Worm (Caenorhabditis elegans): Measurements from ENCODE around the gene K11D12.13.

The K11D12.13 gene

DNA sequence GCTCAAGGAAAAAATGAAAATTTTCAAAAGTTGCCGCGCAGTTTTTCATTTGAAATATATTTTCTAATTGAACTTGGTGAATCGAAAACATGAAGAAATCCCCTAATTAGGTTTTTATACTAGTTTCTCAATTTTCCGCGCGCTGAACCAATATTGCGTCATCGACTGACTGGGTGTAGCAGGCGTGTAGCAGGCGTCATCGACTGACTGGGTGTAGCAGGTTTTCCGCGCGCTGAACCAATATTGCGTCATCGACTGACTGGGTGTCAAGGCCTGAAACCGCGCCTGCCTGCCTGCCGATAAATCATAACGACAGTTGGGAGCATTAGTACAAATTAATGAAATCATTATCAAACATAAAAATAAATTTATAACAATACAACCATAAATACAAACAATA, 9.8 kb upstream of the K11D12.13 start:
- TF ChIP-seq ets-4 (tag; optimal IDR thresholded peaks at IDR 0.05) (no peak), elt-2 (tag; optimal IDR thresholded peaks at IDR 0.05) (peak; percentile 7)

DNA sequence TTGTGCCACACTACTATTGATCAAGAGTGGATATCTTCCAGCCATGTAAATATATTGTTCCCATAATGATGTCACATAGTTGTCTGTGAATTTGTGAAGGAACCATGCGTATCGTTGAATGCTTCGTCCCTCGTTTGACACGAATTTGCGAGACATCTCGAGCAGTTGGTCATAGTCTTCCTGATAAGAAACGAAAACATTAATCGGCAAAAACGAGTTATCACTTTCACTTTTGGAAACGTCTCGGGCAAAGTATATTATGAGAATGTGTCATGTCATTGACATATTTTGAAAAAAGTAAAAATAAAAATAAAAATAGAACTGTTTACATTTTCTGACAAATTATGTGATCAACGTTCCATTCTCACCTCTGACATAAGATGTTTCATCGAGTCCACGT, 6.8 kb upstream of the K11D12.13 start:
- no peak for TF ChIP-seq ama-1 (optimal IDR thresholded peaks at IDR 0.05)
- TF ChIP-seq elt-2 (tag; optimal IDR thresholded peaks at IDR 0.05): peak; percentile 18

DNA sequence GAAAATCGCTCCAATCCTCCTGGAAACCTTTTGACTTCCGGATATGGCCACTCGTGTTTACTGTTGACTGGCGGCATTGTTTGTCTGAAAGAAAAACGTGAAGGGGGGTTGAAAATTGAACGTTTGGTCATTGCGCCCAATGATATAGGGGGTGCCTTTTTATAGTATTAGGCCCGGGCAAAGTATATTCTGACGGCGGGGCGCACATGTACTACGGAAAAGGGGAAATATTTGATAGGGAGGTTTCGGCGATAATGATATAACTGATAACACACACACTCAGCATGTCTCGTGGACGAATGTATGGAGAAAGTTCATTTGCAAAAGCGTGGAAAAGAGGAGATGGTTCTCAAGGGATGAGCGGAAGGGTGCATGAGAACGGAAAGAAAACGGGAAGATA, 5.6 kb upstream of the K11D12.13 start, which contains the start of gene cpt-4:
Gene cpt-4 (minus strand): TSS at position 84 of the 400 bp plus-strand sequence.
- TF ChIP-seq fkh-6 (tag; optimal IDR thresholded peaks at IDR 0.05) (no peak), nfya-1 (tag; optimal IDR thresholded peaks at IDR 0.05) (no peak), tbx-7 (tag; optimal IDR thresholded peaks at IDR 0.05) (no peak), pag-3 (tag; optimal IDR thresholded peaks at IDR 0.05; ENCODE audit: borderline replicate concordance) (no peak), elt-2 (tag; optimal IDR thresholded peaks at IDR 0.05) (peak; percentile 89)

DNA sequence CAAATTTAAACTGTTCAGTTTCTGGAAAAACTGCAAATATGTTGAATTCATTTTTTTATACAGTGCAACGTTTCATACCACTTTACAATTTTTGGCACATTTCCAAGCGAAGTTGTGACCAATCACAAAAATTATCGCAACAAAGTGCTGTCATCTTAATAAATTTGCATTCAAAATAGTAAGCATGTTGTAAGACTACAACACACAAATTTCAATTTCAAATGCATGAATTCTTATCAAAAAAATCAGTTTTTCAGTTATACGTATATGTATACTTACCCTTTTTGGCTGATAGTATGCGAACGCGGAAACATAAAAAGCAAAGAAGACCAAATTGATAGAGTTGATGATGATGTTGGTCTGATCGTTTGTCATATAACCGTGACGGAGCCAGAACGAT, 3.0 kb upstream of the K11D12.13 start:
- TF ChIP-seq nfya-1 (tag; optimal IDR thresholded peaks at IDR 0.05): no peak
- TF ChIP-seq ceh-6 (GFP tag; optimal IDR thresholded peaks at IDR 0.05): no peak

DNA sequence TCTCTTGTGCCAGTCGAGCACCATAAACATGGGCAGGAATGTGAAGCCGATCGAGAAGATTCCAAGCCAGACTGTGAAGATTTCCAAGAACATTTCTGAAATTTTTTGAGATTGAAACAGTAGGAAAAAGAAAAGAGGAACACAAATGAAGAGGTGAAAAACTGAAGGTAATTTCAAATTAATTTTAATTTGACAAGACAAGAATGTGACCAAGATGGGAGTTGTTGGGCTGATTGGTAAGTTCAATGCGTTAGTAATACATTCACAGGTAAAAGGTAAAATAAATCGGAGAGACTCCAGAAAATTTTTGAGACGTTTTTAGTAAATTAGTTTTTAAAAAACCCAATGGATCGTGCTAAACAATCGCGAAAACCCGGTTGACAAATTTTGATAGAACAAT, 2.5 kb upstream of the K11D12.13 start, which contains the start of gene swt-7:
Gene swt-7 (minus strand): TSS at position 101 of the 400 bp plus-strand sequence.
- TF ChIP-seq hlh-8 (tag; optimal IDR thresholded peaks at IDR 0.05) (no peak), unc-3 (GFP tag; conservative IDR thresholded peaks at IDR 0.05) (no peak), unc-3 (tag; optimal IDR thresholded peaks at IDR 0.05) (no peak), unc-55 (GFP tag; optimal IDR thresholded peaks at IDR 0.05) (no peak), odd-2 (tag; optimal IDR thresholded peaks at IDR 0.05) (no peak), sdc-2 (tag; optimal IDR thresholded peaks at IDR 0.05) (no peak), sox-2 (GFP tag; IDR thresholded peaks at IDR 0.05) (no peak), ceh-18 (tag; optimal IDR thresholded peaks at IDR 0.05) (no peak), mec-3 (tag; optimal IDR thresholded peaks at IDR 0.05; ENCODE audit: borderline replicate concordance) (no peak), dmd-4 (tag; optimal IDR thresholded peaks at IDR 0.05; ENCODE audit: borderline replicate concordance) (no peak), Y22D7AL.16 (tag; optimal IDR thresholded peaks at IDR 0.05) (no peak), fkh-10 (GFP tag; optimal IDR thresholded peaks at IDR 0.05) (no peak), pros-1 (tag; optimal IDR thresholded peaks at IDR 0.05) (no peak), unc-42 (tag; optimal IDR thresholded peaks at IDR 0.05) (no peak)

DNA sequence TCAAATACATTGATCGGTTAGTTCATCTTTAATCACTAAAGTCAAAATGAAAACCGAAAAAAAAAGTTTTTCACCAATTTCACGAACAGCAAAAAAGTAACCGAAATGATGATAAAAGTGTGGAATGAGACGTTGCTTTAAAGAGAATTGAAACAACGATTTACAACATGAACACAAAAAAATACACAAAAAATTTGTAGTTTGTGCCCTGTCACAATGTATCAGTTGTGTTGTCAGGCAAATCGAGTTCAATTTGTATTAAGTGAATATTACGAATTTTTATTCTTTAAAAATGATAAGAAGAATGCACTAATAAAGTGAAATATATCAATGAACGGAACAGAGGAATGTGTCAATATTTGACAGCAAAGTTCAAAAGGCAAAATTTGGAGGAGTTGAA, 1.4 kb upstream of the K11D12.13 start:
- TF ChIP-seq nhr-11 (tag; optimal IDR thresholded peaks at IDR 0.05) (no peak), ceh-34 (tag; optimal IDR thresholded peaks at IDR 0.05) (no peak), madf-2 (tag; optimal IDR thresholded peaks at IDR 0.05) (no peak), tbx-7 (tag; optimal IDR thresholded peaks at IDR 0.05) (no peak), ahr-1 (tag; optimal IDR thresholded peaks at IDR 0.05) (no peak), sox-4 (tag; optimal IDR thresholded peaks at IDR 0.05) (no peak), hlh-6 (tag; optimal IDR thresholded peaks at IDR 0.05) (no peak), sdc-2 (tag; optimal IDR thresholded peaks at IDR 0.05) (no peak), eyg-1 (tag; optimal IDR thresholded peaks at IDR 0.05) (no peak), ceh-45 (GFP tag; IDR thresholded peaks at IDR 0.05) (no peak), nhr-232 (tag; optimal IDR thresholded peaks at IDR 0.05) (no peak), elt-2 (tag; optimal IDR thresholded peaks at IDR 0.05) (no peak), ceh-19 (GFP tag; optimal IDR thresholded peaks at IDR 0.05) (no peak), ceh-18 (tag; optimal IDR thresholded peaks at IDR 0.05) (no peak), rnt-1 (tag; optimal IDR thresholded peaks at IDR 0.05) (no peak), hlh-8 (tag; optimal IDR thresholded peaks at IDR 0.05) (no peak), ceh-14 (tag; optimal IDR thresholded peaks at IDR 0.05) (no peak), pax-1 (tag; optimal IDR thresholded peaks at IDR 0.05) (no peak)

Data from whole organism, late embryonic.